Worm (Caenorhabditis elegans): Measurements from ENCODE around the gene mat-2.

Gene mat-2

DNA sequence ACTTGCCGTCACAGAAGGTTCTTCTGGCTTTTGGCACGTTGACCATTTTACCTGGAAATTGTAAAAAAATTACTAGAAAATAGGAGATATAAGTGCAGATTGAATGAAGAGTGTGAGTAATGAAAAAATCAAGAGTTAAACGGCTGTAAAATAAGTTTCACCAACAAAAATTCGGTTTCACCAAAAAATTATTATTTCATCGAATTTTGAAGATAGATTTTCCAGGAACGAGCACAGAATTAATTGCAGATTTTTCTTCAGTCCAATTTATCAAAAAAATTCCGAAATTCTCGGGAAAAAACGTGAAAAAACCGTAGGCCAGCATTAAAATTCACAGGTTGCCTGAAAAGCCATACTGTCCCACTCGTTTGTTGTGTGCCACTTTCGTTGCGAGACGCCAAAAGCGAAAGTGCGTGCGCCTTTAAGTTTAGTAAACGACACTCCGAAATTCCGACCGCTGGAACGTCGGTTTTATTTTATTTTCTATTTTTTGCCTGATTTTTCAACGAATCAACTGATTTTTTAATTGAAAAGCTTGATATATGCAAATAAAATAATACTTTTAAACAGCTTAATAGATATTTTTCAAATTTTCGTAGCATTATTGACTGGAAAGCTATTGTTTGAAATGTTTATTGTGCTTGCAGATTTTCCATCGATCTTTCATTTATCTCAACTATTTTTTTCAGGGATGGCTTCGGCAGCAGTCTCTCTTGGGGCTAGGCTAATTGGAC is 15.2 kb upstream of the mat-2 start, which contains the start of the genes rpl-36.A and nuo-1:
TSS of gene rpl-36.A (minus strand) at position 51 of the 734 bp plus-strand sequence.
TSS of gene nuo-1 (plus strand) at position 684 of the 734 bp plus-strand sequence.
- TF ChIP-seq php-3 (GFP tag; IDR thresholded peaks at IDR 0.05) (no peak), nhr-102 (tag; optimal IDR thresholded peaks at IDR 0.05) (peak; percentile 22), zfp-2 (tag; optimal IDR thresholded peaks at IDR 0.05) (no peak), spr-1 (tag; optimal IDR thresholded peaks at IDR 0.05) (peak; percentile 20), lsy-2 (tag; optimal IDR thresholded peaks at IDR 0.05) (peak; percentile 91 to 99), fkh-10 (GFP tag; optimal IDR thresholded peaks at IDR 0.05) (peak; percentile 1), madf-9 (GFP tag; conservative IDR thresholded peaks at IDR 0.05) (no peak), daf-12 (tag; optimal IDR thresholded peaks at IDR 0.05) (no peak), nhr-6 (tag; optimal IDR thresholded peaks at IDR 0.05) (peak; percentile 81), F37D6.2 (tag; optimal IDR thresholded peaks at IDR 0.05) (peak; percentile 27), nhr-77 (tag; optimal IDR thresholded peaks at IDR 0.05) (peak; percentile 86), daf-16 (GFP tag; optimal IDR thresholded peaks at IDR 0.05) (no peak), daf-16 (tag; optimal IDR thresholded peaks at IDR 0.05) (peak; percentile 41), T20F7.1 (GFP tag; optimal IDR thresholded peaks at IDR 0.05) (peak; percentile 96), nhr-25 (tag; optimal IDR thresholded peaks at IDR 0.05; ENCODE audit: borderline replicate concordance, insufficient read depth) (peak; percentile 9), mxl-3 (GFP tag; optimal IDR thresholded peaks at IDR 0.05) (peak; percentile 36), nhr-28 (tag; optimal IDR thresholded peaks at IDR 0.05) (peak; percentile 48), mdl-1 (tag; optimal IDR thresholded peaks at IDR 0.05) (peak in 1 of 2 experiments; percentile 27), hlh-11 (tag; optimal IDR thresholded peaks at IDR 0.05) (peak; percentile 80), hif-1 (tag; optimal IDR thresholded peaks at IDR 0.05) (peak in 1 of 2 experiments; percentile 74), mep-1 (tag; optimal IDR thresholded peaks at IDR 0.05) (peak; percentile 85), ZK546.5 (tag; optimal IDR thresholded peaks at IDR 0.05) (peak in 1 of 2 experiments; percentile 6), dpl-1 (GFP tag; optimal IDR thresholded peaks at IDR 0.05) (peak; percentile 83), nhr-11 (tag; optimal IDR thresholded peaks at IDR 0.05) (peak; percentile 67), duxl-1 (tag; optimal IDR thresholded peaks at IDR 0.05; ENCODE audit: poor library complexity) (peak; percentile 33), aly-2 (tag; optimal IDR thresholded peaks at IDR 0.05) (no peak), D1046.2 (GFP tag; IDR thresholded peaks at IDR 0.05) (peak; percentile 98), dve-1 (tag; optimal IDR thresholded peaks at IDR 0.05; ENCODE audit: insufficient read depth) (peak; percentile 71), Y48G9A.11 (GFP tag; IDR thresholded peaks at IDR 0.05) (peak; percentile 83), spr-3 (GFP tag; optimal IDR thresholded peaks at IDR 0.05) (no peak), lin-38 (GFP tag; IDR thresholded peaks at IDR 0.05) (peak; percentile 78), unc-62 (GFP tag; optimal IDR thresholded peaks at IDR 0.05 in 1 of 2) (peak in 1 of 2 experiments; percentile 50), unc-62 (tag; optimal IDR thresholded peaks at IDR 0.05) (no peak), ceh-20 (GFP tag; IDR thresholded peaks at IDR 0.05) (peak; percentile 43; the same call in 1 of the 2 replicates), lin-39 (tag; optimal IDR thresholded peaks at IDR 0.05) (no peak), rbr-2 (tag; optimal IDR thresholded peaks at IDR 0.05) (peak; percentile 57), hmg-1.1 (GFP tag; IDR thresholded peaks at IDR 0.05) (peak; percentile 72), mes-2 (tag; optimal IDR thresholded peaks at IDR 0.05; ENCODE audit: poor library complexity, severe bottlenecking) (peak; percentile 86), pha-4 (GFP tag; IDR thresholded peaks at IDR 0.05) (no peak), pha-4 (tag; optimal IDR thresholded peaks at IDR 0.05) (peak; percentile 12), set-16 (GFP tag; IDR thresholded peaks at IDR 0.05) (no peak), lin-13 (GFP tag; optimal IDR thresholded peaks at IDR 0.05) (peak; percentile 54), hlh-30 (tag; optimal IDR thresholded peaks at IDR 0.05; ENCODE audit: insufficient read depth) (peak; percentile 76), unc-130 (GFP tag; optimal IDR thresholded peaks at IDR 0.05) (peak; percentile 50), ama-1 (optimal IDR thresholded peaks at IDR 0.05) (peak; percentile 56), aha-1 (tag) (peak; percentile 58), dmd-6 (GFP tag; IDR thresholded peaks at IDR 0.05) (peak; percentile 49), madf-5 (GFP tag; IDR thresholded peaks at IDR 0.05) (no peak), Y105C5A.15 (GFP tag; IDR thresholded peaks at IDR 0.05) (no peak)

All from whole organism, L4 larva.